Fruit fly (Drosophila melanogaster): ENCODE results near the gene CG15005.
A peak's percentile ranks its signal among the peaks of the same experiment; 100 is the strongest.

CG15005 gene

DNA sequence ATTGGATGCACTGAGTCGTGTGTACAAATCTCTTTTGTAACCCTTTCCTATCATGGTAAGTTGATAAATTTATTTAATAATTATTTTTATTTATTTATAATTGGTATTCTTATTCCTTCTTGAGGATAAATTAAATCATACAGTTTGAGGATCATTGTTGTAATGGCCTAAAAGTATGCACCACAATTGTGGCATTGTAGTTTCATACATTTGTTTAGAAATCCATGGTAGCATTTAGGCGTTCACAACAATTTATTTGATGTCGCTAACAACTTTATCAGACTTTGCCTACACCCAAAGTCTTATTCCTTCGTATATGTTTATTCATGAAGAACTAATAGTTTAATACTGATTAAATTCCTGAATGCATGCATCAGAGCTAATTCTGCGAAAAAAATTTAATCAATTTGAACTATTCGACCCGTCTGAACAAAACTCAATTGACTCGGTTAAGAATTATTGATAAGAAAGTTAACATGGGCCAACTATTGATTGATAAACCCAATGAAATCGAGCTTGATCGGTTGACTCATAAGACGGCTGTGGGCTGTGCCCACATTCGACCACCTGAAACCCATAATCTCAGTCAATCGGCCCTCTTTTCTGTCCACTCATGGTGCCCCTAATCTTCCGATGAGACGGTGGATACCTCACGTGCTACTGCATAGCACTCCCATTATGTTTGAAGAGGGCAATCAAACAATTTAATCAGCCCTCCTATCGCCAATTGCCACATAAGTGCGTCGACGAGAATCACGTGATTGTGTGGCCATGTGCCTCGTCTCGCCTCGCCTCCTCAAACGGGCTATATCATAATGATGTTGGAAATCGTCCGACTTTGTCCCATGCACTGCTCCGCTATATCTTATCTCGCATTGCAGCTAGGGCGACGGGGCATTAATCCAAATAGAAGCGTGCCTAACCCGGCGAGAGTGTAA lies 15.4 kb upstream of the CG15005 start (continued):
- no peak for TF ChIP-seq CG15011 (GFP tag; optimal IDR thresholded peaks at IDR 0.05)
- TF ChIP-seq CG12219 (GFP tag; optimal IDR thresholded peaks at IDR 0.05): peak; percentile 22
- peak; percentile 65 for TF ChIP-seq GATAe (GFP tag; conservative IDR thresholded peaks at IDR 0.05)
- peak; percentile 90 for TF ChIP-seq sd (tag; optimal IDR thresholded peaks at IDR 0.05)
- TF ChIP-seq Asciz (GFP tag; optimal IDR thresholded peaks at IDR 0.05): peak; percentile 23
- TF ChIP-seq chinmo (GFP tag; IDR thresholded peaks at IDR 0.05; ENCODE audit: partially characterized antibody): 0 out of 4 replicates have a peak, but pooled peaks have one; percentile 67
- TF ChIP-seq stwl (tag; optimal IDR thresholded peaks at IDR 0.05): peak; percentile 3
- TF ChIP-seq CG9727 (GFP tag; optimal IDR thresholded peaks at IDR 0.05): peak; percentile 34
- no peak for TF ChIP-seq D19A (tag; optimal IDR thresholded peaks at IDR 0.05)
- TF ChIP-seq nmo (GFP tag; optimal IDR thresholded peaks at IDR 0.05): no peak
- TF ChIP-seq lab (GFP tag; optimal IDR thresholded peaks at IDR 0.05): peak; percentile 32
- TF ChIP-seq zen2 (GFP tag; IDR thresholded peaks at IDR 0.05; ENCODE audit: partially characterized antibody): no peak
- peak; percentile 15 for TF ChIP-seq dm (GFP tag; optimal IDR thresholded peaks at IDR 0.05)
- peak in 1 of 2 experiments; percentile 95 for TF ChIP-seq Hr78 (GFP tag; optimal IDR thresholded peaks at IDR 0.05)
- peak; percentile 23 for TF ChIP-seq Med (GFP tag)
- peak; percentile 42 for TF ChIP-seq CG5180 (GFP tag; optimal IDR thresholded peaks at IDR 0.05)
- TF ChIP-seq ara (GFP tag; IDR thresholded peaks at IDR 0.05): 0 out of 2 replicates have a peak, but pooled peaks have one; percentile 24
- TF ChIP-seq fd64A (GFP tag; optimal IDR thresholded peaks at IDR 0.05): peak; percentile 20
- TF ChIP-seq BtbVII (GFP tag; optimal IDR thresholded peaks at IDR 0.05): peak; percentile 22
- TF ChIP-seq BEAF-32 (GFP tag; optimal IDR thresholded peaks at IDR 0.05): no peak
- peak; percentile 100 for TF ChIP-seq cwo (GFP tag; optimal IDR thresholded peaks at IDR 0.05)
- no peak for TF ChIP-seq Sin3A (optimal IDR thresholded peaks at IDR 0.05)
- peak; percentile 33 for TF ChIP-seq CG12071 (GFP tag; optimal IDR thresholded peaks at IDR 0.05)
- TF ChIP-seq toy (GFP tag; IDR thresholded peaks at IDR 0.05): 0 out of 2 replicates have a peak, but pooled peaks have one; percentile 17
- TF ChIP-seq HLHmδ (GFP tag; optimal IDR thresholded peaks at IDR 0.05): peak; percentile 18
- TF ChIP-seq HmgZ (tag; optimal IDR thresholded peaks at IDR 0.05): peak; percentile 43
- peak; percentile 92 for TF ChIP-seq CG7987 (GFP tag; optimal IDR thresholded peaks at IDR 0.05)
- peak; percentile 99 for TF ChIP-seq exex (tag; optimal IDR thresholded peaks at IDR 0.05)
- no peak for TF ChIP-seq pum (GFP tag; optimal IDR thresholded peaks at IDR 0.05)
- no peak for TF ChIP-seq kah (GFP tag; optimal IDR thresholded peaks at IDR 0.05)

DNA sequence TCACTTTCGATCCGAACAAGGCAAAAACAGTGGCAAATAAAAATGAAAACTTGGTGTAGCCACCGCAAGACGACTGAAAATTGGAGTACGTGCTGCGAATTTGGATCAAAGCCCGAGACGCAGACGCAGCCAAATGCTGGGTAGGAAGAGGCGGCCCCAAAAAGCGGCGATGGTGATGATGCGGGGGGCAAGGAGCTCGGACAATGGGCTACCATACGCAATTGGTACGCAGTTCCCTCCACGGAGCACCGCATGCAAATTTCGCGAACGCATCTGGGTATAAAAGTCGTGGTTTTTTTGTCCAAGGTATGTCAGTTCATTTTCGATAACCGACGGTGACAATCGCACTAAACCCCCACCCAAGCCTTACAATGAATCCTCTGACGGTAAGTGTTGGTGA lies 10.9 kb upstream of the CG15005 start, which contains the start of gene Cpr64Ad:
TSS of gene Cpr64Ad (plus strand) at position 301 of the 400 bp plus-strand sequence.
- peak; percentile 47 for TF ChIP-seq Ets65A (GFP tag)
- TF ChIP-seq vvl (GFP tag; IDR thresholded peaks at IDR 0.05): 0 out of 2 replicates have a peak, but pooled peaks have one; percentile 20
- TF ChIP-seq corto (GFP tag; optimal IDR thresholded peaks at IDR 0.05): no peak
- no peak for TF ChIP-seq CG7556 (GFP tag; optimal IDR thresholded peaks at IDR 0.05)
- TF ChIP-seq kni (GFP tag; optimal IDR thresholded peaks at IDR 0.05): no peak

DNA sequence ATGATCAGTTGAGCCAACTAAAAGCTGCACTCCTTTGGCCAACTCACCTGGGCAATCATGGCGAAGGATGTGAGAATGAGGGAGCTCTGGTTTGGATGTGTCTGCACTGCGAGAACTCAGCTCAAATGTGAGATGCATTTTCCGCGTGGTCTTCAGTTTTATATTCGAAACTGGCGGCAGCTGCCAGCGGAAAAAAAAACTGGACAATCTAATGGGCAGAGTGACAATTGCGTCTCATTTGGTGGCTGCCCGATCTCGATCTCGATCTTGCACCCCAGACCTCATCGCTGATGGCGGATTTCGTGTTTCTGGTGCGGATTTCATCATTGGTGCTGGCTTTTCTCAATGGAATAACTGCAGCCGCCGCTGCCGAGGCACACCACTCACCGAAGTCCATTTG lies 8.7 kb upstream of the CG15005 start, which contains the start of gene Cpr64Ac:
TSS of gene Cpr64Ac (minus strand) at position 101 of the 400 bp plus-strand sequence.
- no peak for TF ChIP-seq vfl (GFP tag; optimal IDR thresholded peaks at IDR 0.05)
- peak; percentile 5 for TF ChIP-seq sens (GFP tag)
